Fruit fly (Drosophila melanogaster) whole organism, embryonic: Measurements from ENCODE around the gene CG9782.
A peak's percentile ranks its signal among the peaks of the same experiment; 100 is the strongest.

ENCODE experiments used
- Abd-B ChIP-seq: fragments of 200-800 bp; sonication (Bioruptor generic); optimal IDR thresholded peaks from 2 replicates; lab custom pipeline; 2018; ENCODE audit warnings: missing biosample characterization, mild to moderate bottlenecking, missing genetic modification characterization, moderate library complexity
- CG10366 ChIP-seq: fragments of 200-800 bp; sonication (Bioruptor generic); IDR thresholded peaks from 2 replicates; pipeline ENCODE4 v1.3.6; 2022; ENCODE audit warnings: missing biosample characterization, missing genetic modification characterization
- CG10543 ChIP-seq: fragments of 200-800 bp; sonication (Bioruptor generic); optimal IDR thresholded peaks from 3 replicates; lab custom pipeline; 2017; ENCODE audit warnings: missing biosample characterization, mild to moderate bottlenecking, missing genetic modification characterization, moderate library complexity
- CG10959 ChIP-seq: fragments of 200-800 bp; sonication (Bioruptor generic); IDR thresholded peaks from 2 replicates; pipeline ENCODE4 v1.3.6; 2022; ENCODE audit warnings: missing biosample characterization, missing genetic modification characterization
- CG12299 ChIP-seq: fragments of 200-800 bp; sonication (Bioruptor generic); optimal IDR thresholded peaks from 2 replicates; lab custom pipeline; 2018; ENCODE audit warnings: missing biosample characterization, mild to moderate bottlenecking, missing genetic modification characterization
- CG13424 ChIP-seq: fragments of 200-800 bp; sonication (Bioruptor generic); optimal IDR thresholded peaks from 2 replicates; lab custom pipeline; 2019; ENCODE audit warnings: missing biosample characterization, mild to moderate bottlenecking, missing genetic modification characterization, moderate library complexity
- CG15601 ChIP-seq: fragments of 200-800 bp; sonication (Bioruptor generic); optimal IDR thresholded peaks from 3 replicates; lab custom pipeline; 2019; ENCODE audit warnings: missing biosample characterization, mild to moderate bottlenecking, missing genetic modification characterization, moderate library complexity
- CG17385 ChIP-seq: fragments of 200-800 bp; sonication (Bioruptor generic); optimal IDR thresholded peaks from 3 replicates; lab custom pipeline; 2018; ENCODE audit warnings: missing biosample characterization, mild to moderate bottlenecking, missing genetic modification characterization
- CG1792 ChIP-seq: fragments of 200-800 bp; sonication (Bioruptor generic); optimal IDR thresholded peaks from 2 replicates; lab custom pipeline; 2016; ENCODE audit warnings: missing biosample characterization, missing genetic modification characterization
- CG18619 ChIP-seq: fragments of 200-800 bp; sonication (Bioruptor generic); optimal IDR thresholded peaks from 3 replicates; lab custom pipeline; 2017; ENCODE audit warnings: missing biosample characterization, mild to moderate bottlenecking, missing genetic modification characterization
- CG30020 ChIP-seq: fragments of 200-800 bp; optimal IDR thresholded peaks from 2 replicates; lab custom pipeline; 2019; ENCODE audit warnings: missing biosample characterization, mild to moderate bottlenecking, missing genetic modification characterization, moderate library complexity
- CG31388 ChIP-seq: fragments of 200-800 bp; sonication (Bioruptor generic); optimal IDR thresholded peaks from 2 replicates; lab custom pipeline; 2016; ENCODE audit warnings: missing biosample characterization, missing genetic modification characterization
- CG3838 ChIP-seq: fragments of 200-800 bp; sonication (Bioruptor generic); optimal IDR thresholded peaks from 3 replicates; lab custom pipeline; 2016; ENCODE audit warnings: missing biosample characterization, missing genetic modification characterization
- CG42726 ChIP-seq: fragments of 200-800 bp; sonication (Bioruptor generic); IDR thresholded peaks from 2 replicates; pipeline ENCODE4 v1.3.6; 2022; ENCODE audit warnings: missing biosample characterization, missing genetic modification characterization; ENCODE audit not compliant: partially characterized antibody
- CG4404 ChIP-seq: fragments of 200-800 bp; sonication (Bioruptor generic); IDR thresholded peaks from 2 replicates; pipeline ENCODE4 v1.3.6; 2022; ENCODE audit warnings: missing biosample characterization, missing genetic modification characterization
- CG5953 ChIP-seq: fragments of 200-800 bp; sonication (Bioruptor generic); IDR thresholded peaks from 2 replicates; pipeline ENCODE4 v1.3.6; 2022; ENCODE audit warnings: missing biosample characterization, missing genetic modification characterization
- CG6791 ChIP-seq: fragments of 200-800 bp; sonication (Bioruptor generic); IDR thresholded peaks from 3 replicates; pipeline ENCODE4 v1.3.6; 2022; ENCODE audit warnings: missing biosample characterization, missing genetic modification characterization; ENCODE audit not compliant: partially characterized antibody
- CG8290 ChIP-seq, 3 experiments: fragments of 200-800 bp; sonication (Bioruptor generic); optimal IDR thresholded peaks; 2 replicates each; lab custom pipeline; 2016 to 2019; ENCODE audit warnings: missing biosample characterization in 3 of 3, missing genetic modification characterization in 3 of 3, mild to moderate bottlenecking in 2 of 3, moderate library complexity in 1 of 3
- CG9797 ChIP-seq: fragments of 200-800 bp; sonication (Bioruptor generic); optimal IDR thresholded peaks from 3 replicates; lab custom pipeline; 2018; ENCODE audit warnings: missing biosample characterization, mild to moderate bottlenecking, missing genetic modification characterization
- CG9817 ChIP-seq: fragments of 200-800 bp; sonication (Bioruptor generic); optimal IDR thresholded peaks from 2 replicates; lab custom pipeline; 2018; ENCODE audit warnings: missing biosample characterization, mild to moderate bottlenecking, missing genetic modification characterization, moderate library complexity
- CoRest ChIP-seq: fragments of 200-800 bp; sonication (Bioruptor generic); optimal IDR thresholded peaks from 3 replicates; lab custom pipeline; 2018; ENCODE audit warnings: missing biosample characterization, mild to moderate bottlenecking, missing genetic modification characterization, moderate library complexity
- Doc2 ChIP-seq: fragments of 200-800 bp; sonication (Bioruptor generic); IDR thresholded peaks from 2 replicates; pipeline ENCODE4 v1.3.6; 2022; ENCODE audit warnings: missing biosample characterization, missing genetic modification characterization
- HLHmδ ChIP-seq: fragments of 200-800 bp; sonication (Bioruptor generic); optimal IDR thresholded peaks from 2 replicates; lab custom pipeline; 2018; ENCODE audit warnings: missing biosample characterization, mild to moderate bottlenecking, missing genetic modification characterization, moderate library complexity
- Hmr ChIP-seq: fragments of 200-800 bp; sonication (Bioruptor generic); optimal IDR thresholded peaks from 3 replicates; lab custom pipeline; 2017; ENCODE audit warnings: mild to moderate bottlenecking, missing biosample characterization, missing genetic modification reagents, missing genetic modification characterization
- Hsf ChIP-seq: fragments of 200-800 bp; sonication (Bioruptor generic); optimal IDR thresholded peaks from 3 replicates; lab custom pipeline; 2016; ENCODE audit warnings: missing biosample characterization, missing genetic modification characterization
- Kr ChIP-seq: fragments of 200-800 bp; sonication (Bioruptor generic); optimal IDR thresholded peaks from 2 replicates; lab custom pipeline; 2017; ENCODE audit warnings: missing biosample characterization, mild to moderate bottlenecking, missing genetic modification characterization
- Oaz ChIP-seq: fragments of 200-800 bp; sonication (Bioruptor generic); IDR thresholded peaks from 2 replicates; pipeline ENCODE4 v1.3.6; 2022; ENCODE audit warnings: missing biosample characterization, missing genetic modification characterization
- Sox102F ChIP-seq: fragments of 200-800 bp; sonication (Bioruptor generic); optimal IDR thresholded peaks from 2 replicates; lab custom pipeline; 2018; ENCODE audit warnings: missing biosample characterization, mild to moderate bottlenecking, missing genetic modification characterization, moderate library complexity
- Tbp ChIP-seq: fragments of >200 bp; optimal IDR thresholded peaks from 2 replicates; lab custom pipeline; 2018; ENCODE audit warnings: missing biosample characterization, missing genetic modification characterization
- ato ChIP-seq: fragments of 200-800 bp; sonication (Bioruptor generic); IDR thresholded peaks from 2 replicates; pipeline ENCODE4 v1.3.6; 2022; ENCODE audit warnings: missing biosample characterization, missing genetic modification characterization; ENCODE audit not compliant: partially characterized antibody
- bbx ChIP-seq: fragments of 200-800 bp; sonication (Bioruptor generic); IDR thresholded peaks from 2 replicates; pipeline ENCODE4 v1.3.6; 2022; ENCODE audit warnings: missing biosample characterization, missing genetic modification characterization; ENCODE audit not compliant: partially characterized antibody
- cg ChIP-seq: fragments of 200-800 bp; sonication (Bioruptor generic); optimal IDR thresholded peaks from 3 replicates; lab custom pipeline; 2019; ENCODE audit warnings: missing biosample characterization, mild to moderate bottlenecking, missing genetic modification characterization, moderate library complexity
- chinmo ChIP-seq: fragments of 200-800 bp; sonication (Bioruptor generic); IDR thresholded peaks from 4 replicates; pipeline ENCODE4 v1.3.6; 2022; ENCODE audit warnings: missing biosample characterization, missing genetic modification characterization; ENCODE audit not compliant: partially characterized antibody
- crol ChIP-seq: fragments of 200-800 bp; sonication (Bioruptor generic); IDR thresholded peaks from 2 replicates; pipeline ENCODE4 v1.3.6; 2022; ENCODE audit warnings: missing biosample characterization, missing genetic modification characterization
- eyg ChIP-seq: fragments of 200-800 bp; sonication (Bioruptor generic); optimal IDR thresholded peaks from 3 replicates; lab custom pipeline; 2016; ENCODE audit warnings: missing biosample characterization, missing genetic modification characterization
- fd102C ChIP-seq: fragments of 200-800 bp; sonication (Bioruptor generic); optimal IDR thresholded peaks from 2 replicates; lab custom pipeline; 2018; ENCODE audit warnings: missing biosample characterization, mild to moderate bottlenecking, missing genetic modification characterization, moderate library complexity
- hkb ChIP-seq, 2 experiments: fragments of 200-800 bp in 1 of 2; fragments of >200 bp in 1 of 2; sonication (Bioruptor generic) in 1 of 2; IDR thresholded peaks in 1 of 2; optimal IDR thresholded peaks in 1 of 2; 2 replicates each; pipeline versions ENCODE4 v1.3.6 to Lab custom; 2017 to 2022; ENCODE audit warnings: missing biosample characterization in 1 of 2, missing genetic modification characterization in 1 of 2
- jumu ChIP-seq: fragments of 200-800 bp; sonication (Bioruptor generic); optimal IDR thresholded peaks from 3 replicates; lab custom pipeline; 2016; ENCODE audit warnings: missing biosample characterization, missing genetic modification characterization
- lab ChIP-seq: fragments of 200-800 bp; sonication (Bioruptor generic); optimal IDR thresholded peaks from 3 replicates; lab custom pipeline; 2017; ENCODE audit warnings: missing biosample characterization, missing genetic modification characterization, mild to moderate bottlenecking, moderate library complexity, missing genetic modification reagents
- lov ChIP-seq, 2 experiments: fragments of 200-800 bp in 1 of 2; fragments of >200 bp in 1 of 2; sonication (Bioruptor generic) in 1 of 2; IDR thresholded peaks in 1 of 2; optimal IDR thresholded peaks in 1 of 2; 2 replicates in 1 of 2; 3 replicates in 1 of 2; pipeline versions ENCODE4 v1.3.6 to Lab custom; 2017 to 2022; ENCODE audit warnings: missing biosample characterization in 1 of 2, missing genetic modification characterization in 1 of 2
- nau ChIP-seq: fragments of 200-800 bp; sonication (Bioruptor generic); optimal IDR thresholded peaks from 3 replicates; lab custom pipeline; 2017; ENCODE audit warnings: missing biosample characterization, mild to moderate bottlenecking, missing genetic modification characterization, missing genetic modification reagents
- oc ChIP-seq: fragments of 200-800 bp; sonication (Bioruptor generic); optimal IDR thresholded peaks from 2 replicates; lab custom pipeline; 2018; ENCODE audit warnings: missing biosample characterization, mild to moderate bottlenecking, missing genetic modification characterization, moderate library complexity
- phol ChIP-seq: fragments of 200-800 bp; sonication (Bioruptor generic); optimal IDR thresholded peaks from 3 replicates; lab custom pipeline; 2018; ENCODE audit warnings: missing biosample characterization, mild to moderate bottlenecking, missing genetic modification characterization, moderate library complexity
- shn ChIP-seq: fragments of 200-800 bp; sonication (Bioruptor generic); optimal IDR thresholded peaks from 3 replicates; lab custom pipeline; 2016; ENCODE audit warnings: missing biosample characterization, missing genetic modification characterization
- ssp ChIP-seq: fragments of 200-800 bp; sonication (Bioruptor generic); IDR thresholded peaks from 2 replicates; pipeline ENCODE4 v1.3.6; 2022; ENCODE audit warnings: missing biosample characterization, missing genetic modification characterization
- vfl ChIP-seq: fragments of 200-800 bp; sonication (Bioruptor generic); optimal IDR thresholded peaks from 2 replicates; lab custom pipeline; 2016; ENCODE audit warnings: missing biosample characterization, missing genetic modification characterization
- vnd ChIP-seq: fragments of 200-800 bp; sonication (Bioruptor generic); IDR thresholded peaks from 3 replicates; pipeline ENCODE4 v1.3.6; 2022; ENCODE audit warnings: missing biosample characterization, missing genetic modification characterization; ENCODE audit not compliant: partially characterized antibody

Gene CG9782

dm6 chrX:16670691-16671481, 49.5 kb upstream of the CG9782 start (continued):
- no peak for TF ChIP-seq hkb (optimal IDR thresholded peaks at IDR 0.05; lab: Kevin White, UChicago)
- no peak for TF ChIP-seq hkb (GFP tag; IDR thresholded peaks at IDR 0.05; lab: Robert Waterston, UW)
- no peak for TF ChIP-seq ato (GFP tag; lab: Robert Waterston, UW)
- peak; percentile 42 for TF ChIP-seq Abd-B
- no peak for TF ChIP-seq CG15601 (tag; lab: Kevin White, UChicago)
- no peak for TF ChIP-seq Kr (GFP tag; lab: Kevin White, UChicago)
- peak; percentile 21 for TF ChIP-seq Hmr (GFP tag; lab: Kevin White, UChicago)
- TF ChIP-seq lov (optimal IDR thresholded peaks at IDR 0.05; lab: Kevin White, UChicago) = no peak
- TF ChIP-seq lov (GFP tag; IDR thresholded peaks at IDR 0.05; lab: Robert Waterston, UW) = no peak
- TF ChIP-seq shn (GFP tag; lab: Kevin White, UChicago) = peak; percentile 3
- TF ChIP-seq crol (GFP tag; lab: Robert Waterston, UW) = no peak
- peak; percentile 1 for TF ChIP-seq phol (tag; lab: Kevin White, UChicago)
- no peak for TF ChIP-seq CG10959 (GFP tag; lab: Robert Waterston, UW)
- TF ChIP-seq CoRest (tag; lab: Kevin White, UChicago) = peak; percentile 25
- TF ChIP-seq CG42726 (GFP tag; lab: Robert Waterston, UW) = no peak
- TF ChIP-seq CG31388 (GFP tag; lab: Kevin White, UChicago) = no peak
- TF ChIP-seq HLHmδ (GFP tag; lab: Kevin White, UChicago) = no peak
- no peak for TF ChIP-seq Oaz (GFP tag; lab: Robert Waterston, UW)
- no peak for TF ChIP-seq Doc2
- TF ChIP-seq fd102C (GFP tag; lab: Kevin White, UChicago) = no peak
- TF ChIP-seq jumu = no peak
- no peak for TF ChIP-seq Hsf
- TF ChIP-seq CG6791 (GFP tag; lab: Robert Waterston, UW) = no peak
- TF ChIP-seq CG8290 (GFP tag; optimal IDR thresholded peaks at IDR 0.05; lab: Kevin White, UChicago) = no peak
- TF ChIP-seq CG8290 (tag; optimal IDR thresholded peaks at IDR 0.05; lab: Kevin White, UChicago) = peak in 1 of 2 experiments; percentile 64
- no peak for TF ChIP-seq eyg (GFP tag; lab: Kevin White, UChicago)
- TF ChIP-seq ssp (GFP tag; lab: Robert Waterston, UW) = no peak
- peak; percentile 47 for TF ChIP-seq Sox102F (GFP tag; lab: Kevin White, UChicago)
- 0 out of 4 replicates have a peak, but pooled peaks have one; percentile 45 for TF ChIP-seq chinmo (GFP tag; lab: Robert Waterston, UW)
- TF ChIP-seq lab (GFP tag; lab: Kevin White, UChicago) = peak; percentile 38
- no peak for TF ChIP-seq oc (tag; lab: Kevin White, UChicago)
- peak; percentile 26 for TF ChIP-seq CG13424 (tag; lab: Kevin White, UChicago)
- 0 out of 2 replicates have a peak, but pooled peaks have one; percentile 40 for TF ChIP-seq bbx (GFP tag; lab: Robert Waterston, UW)
- TF ChIP-seq CG10543 (GFP tag; lab: Kevin White, UChicago) = no peak
- TF ChIP-seq CG5953 (GFP tag; lab: Robert Waterston, UW) = no peak
- TF ChIP-seq CG17385 (GFP tag; lab: Kevin White, UChicago) = peak; percentile 21
- no peak for TF ChIP-seq Tbp
- no peak for TF ChIP-seq CG10366 (GFP tag; lab: Robert Waterston, UW)
- TF ChIP-seq vfl (GFP tag; lab: Kevin White, UChicago) = no peak
- peak; percentile 22 for TF ChIP-seq CG9817
- no peak for TF ChIP-seq CG30020
- no peak for TF ChIP-seq CG1792 (GFP tag; lab: Kevin White, UChicago)
- no peak for TF ChIP-seq CG3838 (GFP tag; lab: Kevin White, UChicago)
- TF ChIP-seq CG12299 = no peak
- no peak for TF ChIP-seq CG4404 (GFP tag; lab: Robert Waterston, UW)
- TF ChIP-seq vnd (GFP tag; lab: Robert Waterston, UW) = no peak
- TF ChIP-seq CG18619 (GFP tag; lab: Kevin White, UChicago) = no peak
- no peak for TF ChIP-seq CG9797 (GFP tag; lab: Kevin White, UChicago)
- TF ChIP-seq cg (GFP tag; lab: Kevin White, UChicago) = no peak
- no peak for TF ChIP-seq nau (GFP tag; lab: Kevin White, UChicago)
